Worm (Caenorhabditis elegans): ENCODE measurements around the gene gbb-1.

ce11 chrX:2940572-2940971 lies 17.2 kb upstream of the gbb-1 start, which contains the start of gene pfk-1.1:
- TF ChIP-seq efl-1 (GFP tag; optimal IDR thresholded peaks at IDR 0.05) (no peak), ceh-27 (GFP tag; optimal IDR thresholded peaks at IDR 0.05) (no peak), F37B4.10 (GFP tag; IDR thresholded peaks at IDR 0.05) (no peak), repo-1 (tag; optimal IDR thresholded peaks at IDR 0.05) (no peak), ccch-3 (GFP tag; optimal IDR thresholded peaks at IDR 0.05) (no peak), nfya-1 (tag; optimal IDR thresholded peaks at IDR 0.05; ENCODE audit: borderline replicate concordance, insufficient read depth) (no peak), unc-130 (GFP tag; optimal IDR thresholded peaks at IDR 0.05) (no peak), nhr-27 (tag; optimal IDR thresholded peaks at IDR 0.05) (no peak), unc-62 (GFP tag; optimal IDR thresholded peaks at IDR 0.05) (no peak), sea-2 (GFP tag; IDR thresholded peaks at IDR 0.05) (no peak), Y56A3A.18 (GFP tag; IDR thresholded peaks at IDR 0.05) (no peak)
